Fruit fly (Drosophila melanogaster) whole organism, pupa: ENCODE results near the gene Est-Q.
"Not testable (repeated sequence)": the region's sequence is repeated elsewhere in the genome, so short reads cannot be mapped to it uniquely, and the experiment has no call there.

Experiments used
- CG12605 ChIP-seq: fragments of 200-800 bp; sonication (Bioruptor generic); IDR thresholded peaks from 2 replicates; pipeline ENCODE4 v1.3.6; 2022; ENCODE audit warnings: missing biosample characterization, missing genetic modification characterization
- CG13204 ChIP-seq: fragments of 200-800 bp; sonication (Bioruptor generic); optimal IDR thresholded peaks from 2 replicates; lab custom pipeline; 2018; ENCODE audit warnings: missing biosample characterization, mild to moderate bottlenecking, missing genetic modification characterization, moderate library complexity
- CG15710 ChIP-seq: fragments of 200-800 bp; sonication (Bioruptor generic); optimal IDR thresholded peaks from 2 replicates; lab custom pipeline; 2018; ENCODE audit warnings: missing biosample characterization, mild to moderate bottlenecking, missing genetic modification characterization, moderate library complexity
- CG34367 ChIP-seq: fragments of 200-800 bp; sonication (Bioruptor generic); optimal IDR thresholded peaks from 2 replicates; lab custom pipeline; 2018; ENCODE audit warnings: missing biosample characterization, mild to moderate bottlenecking, missing genetic modification characterization
- CG4496 ChIP-seq: fragments of 200-800 bp; sonication (Bioruptor generic); IDR thresholded peaks from 3 replicates; pipeline ENCODE4 v1.3.6; 2022; ENCODE audit warnings: missing biosample characterization, missing genetic modification characterization
- CG9948 ChIP-seq: fragments of 200-800 bp; sonication (Bioruptor generic); optimal IDR thresholded peaks from 2 replicates; lab custom pipeline; 2018; ENCODE audit warnings: missing biosample characterization, mild to moderate bottlenecking, missing genetic modification characterization, moderate library complexity
- EcR ChIP-seq: fragments of 200-800 bp; sonication (Bioruptor generic); optimal IDR thresholded peaks from 3 replicates; lab custom pipeline; 2019; ENCODE audit warnings: missing biosample characterization, missing genetic modification characterization, mild to moderate bottlenecking, moderate library complexity, missing genetic modification reagents
- fd96Ca ChIP-seq: fragments of 200-800 bp; sonication (Bioruptor generic); IDR thresholded peaks from 3 replicates; pipeline ENCODE4 v1.3.6; 2022; ENCODE audit warnings: missing biosample characterization, missing genetic modification characterization
- rn ChIP-seq: fragments of 200-800 bp; sonication (Bioruptor generic); IDR thresholded peaks from 2 replicates; pipeline ENCODE4 v1.3.6; 2022; ENCODE audit warnings: missing biosample characterization, missing genetic modification characterization

dm6 chr3L:21485371-21485770, 15.8 kb upstream of the Est-Q start:
- TF ChIP-seq CG12605 (GFP tag; lab: Robert Waterston, UW) (peak; percentile 75), CG4496 (peak; percentile 82)
- not testable (repeated sequence) for TF ChIP-seq EcR (GFP tag; lab: Kevin White, UChicago); CG34367; rn (GFP tag; lab: Robert Waterston, UW); CG9948 (tag; lab: Kevin White, UChicago); fd96Ca (GFP tag; lab: Robert Waterston, UW); CG15710 (tag; lab: Kevin White, UChicago); CG13204 (GFP tag; lab: Kevin White, UChicago)
